Worm (Caenorhabditis elegans) whole organism, midembryonic: ENCODE data around the gene srg-45.

ENCODE experiments used
- cog-1 ChIP-seq: sonication (generic microtip); optimal IDR thresholded peaks from 2 replicates; lab custom pipeline; 2016; ENCODE audit warnings: missing genetic modification characterization, missing compliant biosample characterization
- flt-1 ChIP-seq: fragments of 200-800 bp; sonication (Bioruptor generic); IDR thresholded peaks from 2 replicates; pipeline ENCODE4 v1.3.6; 2022; ENCODE audit warnings: missing genetic modification characterization, missing compliant biosample characterization
- klf-2 ChIP-seq: fragments of 200-800 bp; sonication (Bioruptor generic); conservative IDR thresholded peaks from 2 replicates; pipeline ENCODE4 v1.3.6; 2022; ENCODE audit warnings: missing genetic modification reagents, missing genetic modification characterization, missing compliant biosample characterization
- med-1 ChIP-seq: sonication (generic microtip); optimal IDR thresholded peaks from 2 replicates; lab custom pipeline; 2017; ENCODE audit warnings: missing genetic modification characterization, mild to moderate bottlenecking, missing compliant biosample characterization, antibody characterized with exemption, missing genetic modification reagents; ENCODE audit not compliant: insufficient read depth
- ref-1 ChIP-seq: fragments of 200-800 bp; sonication (Bioruptor generic); conservative IDR thresholded peaks from 2 replicates; pipeline ENCODE4 v1.3.6; 2022; ENCODE audit warnings: missing genetic modification reagents, missing genetic modification characterization, missing compliant biosample characterization
- tab-1 ChIP-seq: fragments of 200-800 bp; sonication (Bioruptor generic); IDR thresholded peaks from 2 replicates; pipeline ENCODE4 v1.3.6; 2022; ENCODE audit warnings: missing genetic modification characterization, missing compliant biosample characterization
- ztf-23 ChIP-seq: fragments of 200-800 bp; sonication (Bioruptor generic); IDR thresholded peaks from 2 replicates; pipeline ENCODE4 v1.3.6; 2022; ENCODE audit warnings: missing genetic modification reagents, missing genetic modification characterization, missing compliant biosample characterization

ce11 chrV:12352881-12353280 is 45.6 kb downstream of the srg-45 start:
- TF ChIP-seq ref-1 = no peak
- TF ChIP-seq cog-1 (tag; lab: Kevin White, UChicago) = no peak
- TF ChIP-seq tab-1 (GFP tag; lab: Robert Waterston, UW) = no peak
- no peak for TF ChIP-seq ztf-23 (GFP tag; lab: Robert Waterston, UW)
- no peak for TF ChIP-seq flt-1 (GFP tag; lab: Robert Waterston, UW)
- TF ChIP-seq klf-2 (GFP tag; lab: Robert Waterston, UW) = no peak
- no peak for TF ChIP-seq med-1 (GFP tag; lab: Kevin White, UChicago)
